Fruit fly (Drosophila melanogaster) Kc167 (cell line): Measurements from ENCODE around the gene CG9297.

ENCODE experiments used
- h ChIP-seq: fragments of >200 bp; optimal IDR thresholded peaks from 3 replicates; lab custom pipeline; 2018; ENCODE audit warnings: missing external identifiers
- insv ChIP-seq: fragments of >200 bp; optimal IDR thresholded peaks from 3 replicates; lab custom pipeline; 2018; ENCODE audit warnings: missing external identifiers
- psq ChIP-seq: fragments of >200 bp; optimal IDR thresholded peaks from 2 replicates; lab custom pipeline; 2017; ENCODE audit warnings: missing external identifiers
- ttk ChIP-seq: sonication (Bioruptor generic); optimal IDR thresholded peaks from 2 replicates; lab custom pipeline; 2017; ENCODE audit warnings: missing external identifiers

- TF ChIP-seq ttk, result no peak
- no peak for TF ChIP-seq insv
- no peak for TF ChIP-seq psq (lab: Kevin White, UChicago)
- no peak for TF ChIP-seq h (lab: Kevin White, UChicago)
Observed at dm6 chr3R:13815022-13815440, 43.7 kb downstream of the CG9297 start.
